Fruit fly (Drosophila melanogaster) whole organism, embryonic: ENCODE results near the gene Larp7.

Experiments
- Awh ChIP-seq: fragments of 200-800 bp; sonication (Bioruptor generic); IDR thresholded peaks from 2 replicates; pipeline ENCODE4, ENCODE4 v1.3.6; 2022; ENCODE audit warnings: missing biosample characterization, missing genetic modification characterization
- B-H2 ChIP-seq: fragments of 200-800 bp; sonication (Bioruptor generic); optimal IDR thresholded peaks from 2 replicates; lab custom pipeline; 2018; ENCODE audit warnings: missing biosample characterization, mild to moderate bottlenecking, missing genetic modification characterization
- CG10147 ChIP-seq: fragments of 200-800 bp; sonication (Bioruptor generic); optimal IDR thresholded peaks from 2 replicates; lab custom pipeline; 2019; ENCODE audit warnings: missing biosample characterization, mild to moderate bottlenecking, missing genetic modification characterization, moderate library complexity
- CG10462 ChIP-seq: fragments of 200-800 bp; sonication (Bioruptor generic); optimal IDR thresholded peaks from 2 replicates; lab custom pipeline; 2016; ENCODE audit warnings: missing biosample characterization, missing genetic modification characterization
- CG11504 ChIP-seq: fragments of 200-800 bp; sonication (Bioruptor generic); optimal IDR thresholded peaks from 3 replicates; lab custom pipeline; 2019; ENCODE audit warnings: missing biosample characterization, mild to moderate bottlenecking, missing genetic modification characterization, moderate library complexity
- CG12236 ChIP-seq: fragments of 200-800 bp; sonication (Bioruptor generic); optimal IDR thresholded peaks from 2 replicates; lab custom pipeline; 2016; ENCODE audit warnings: missing biosample characterization, missing genetic modification characterization
- CG14014 ChIP-seq: fragments of 200-800 bp; sonication (Bioruptor generic); IDR thresholded peaks from 2 replicates; pipeline ENCODE4 v1.3.6; 2022; ENCODE audit warnings: missing biosample characterization, missing genetic modification characterization
- CG14667 ChIP-seq: fragments of 200-800 bp; sonication (Bioruptor generic); IDR thresholded peaks from 2 replicates; pipeline ENCODE4 v1.3.6; 2022; ENCODE audit warnings: missing biosample characterization, missing genetic modification characterization
- CG15269 ChIP-seq: fragments of 200-800 bp; sonication (Bioruptor generic); optimal IDR thresholded peaks from 2 replicates; lab custom pipeline; 2018; ENCODE audit warnings: missing biosample characterization, mild to moderate bottlenecking, missing genetic modification characterization, moderate library complexity
- CG15479 ChIP-seq: fragments of 200-800 bp; sonication (Bioruptor generic); optimal IDR thresholded peaks from 3 replicates; lab custom pipeline; 2019; ENCODE audit warnings: missing biosample characterization, mild to moderate bottlenecking, missing genetic modification characterization, moderate library complexity
- CG1602 ChIP-seq: fragments of 200-800 bp; sonication (Bioruptor generic); optimal IDR thresholded peaks from 3 replicates; lab custom pipeline; 2016; ENCODE audit warnings: missing biosample characterization, missing genetic modification characterization
- CG17328 ChIP-seq: fragments of 200-800 bp; sonication (Bioruptor generic); IDR thresholded peaks from 2 replicates; pipeline ENCODE4 v1.3.6; 2022; ENCODE audit warnings: missing biosample characterization, missing genetic modification characterization
- CG18599 ChIP-seq: fragments of 200-800 bp; sonication (Bioruptor generic); optimal IDR thresholded peaks from 3 replicates; lab custom pipeline; 2017; ENCODE audit warnings: missing biosample characterization, missing genetic modification characterization, mild to moderate bottlenecking, moderate library complexity, missing genetic modification reagents
- CG2116 ChIP-seq: fragments of 200-800 bp; sonication (Bioruptor generic); optimal IDR thresholded peaks from 3 replicates; lab custom pipeline; 2018; ENCODE audit warnings: missing biosample characterization, mild to moderate bottlenecking, missing genetic modification characterization
- CG31224 ChIP-seq: fragments of 200-800 bp; sonication (Bioruptor generic); IDR thresholded peaks from 2 replicates; pipeline ENCODE4 v1.3.6; 2022; ENCODE audit warnings: missing biosample characterization, missing genetic modification characterization
- CG4404 ChIP-seq: fragments of 200-800 bp; sonication (Bioruptor generic); IDR thresholded peaks from 2 replicates; pipeline ENCODE4 v1.3.6; 2022; ENCODE audit warnings: missing biosample characterization, missing genetic modification characterization
- CG4617 ChIP-seq: fragments of 200-800 bp; sonication (Bioruptor generic); optimal IDR thresholded peaks from 3 replicates; lab custom pipeline; 2016; ENCODE audit warnings: missing biosample characterization, missing genetic modification characterization, borderline replicate concordance
- CG6654 ChIP-seq: fragments of 200-800 bp; sonication (Bioruptor generic); optimal IDR thresholded peaks from 2 replicates; lab custom pipeline; 2017; ENCODE audit warnings: missing biosample characterization, mild to moderate bottlenecking, missing genetic modification characterization
- CG6791 ChIP-seq: fragments of 200-800 bp; sonication (Bioruptor generic); IDR thresholded peaks from 3 replicates; pipeline ENCODE4 v1.3.6; 2022; ENCODE audit warnings: missing biosample characterization, missing genetic modification characterization; ENCODE audit not compliant: partially characterized antibody
- CG6813 ChIP-seq: fragments of 200-800 bp; sonication (Bioruptor generic); optimal IDR thresholded peaks from 2 replicates; lab custom pipeline; 2017; ENCODE audit warnings: missing biosample characterization, missing genetic modification characterization, mild to moderate bottlenecking, moderate library complexity, missing genetic modification reagents
- CG9215 ChIP-seq: fragments of 200-800 bp; sonication (Bioruptor generic); IDR thresholded peaks from 2 replicates; pipeline ENCODE4 v1.3.6; 2022; ENCODE audit warnings: missing biosample characterization, missing genetic modification characterization
- Chrac-16 ChIP-seq: fragments of 200-800 bp; sonication (Bioruptor generic); optimal IDR thresholded peaks from 3 replicates; lab custom pipeline; 2016; ENCODE audit warnings: missing biosample characterization, missing genetic modification characterization
- Dref ChIP-seq: fragments of 200-800 bp; sonication (Bioruptor generic); IDR thresholded peaks from 2 replicates; pipeline ENCODE4 v1.3.6; 2022; ENCODE audit warnings: missing biosample characterization, missing genetic modification characterization
- ERR ChIP-seq: fragments of 200-800 bp; sonication (Bioruptor generic); optimal IDR thresholded peaks from 2 replicates; lab custom pipeline; 2016; ENCODE audit warnings: missing biosample characterization, missing genetic modification characterization
- Elba2 ChIP-seq: fragments of 200-800 bp; sonication (Bioruptor generic); optimal IDR thresholded peaks from 3 replicates; lab custom pipeline; 2016; ENCODE audit warnings: missing biosample characterization, missing genetic modification characterization
- Fer1 ChIP-seq: fragments of 200-800 bp; sonication (Bioruptor generic); optimal IDR thresholded peaks from 2 replicates; lab custom pipeline; 2017; ENCODE audit warnings: missing biosample characterization, mild to moderate bottlenecking, missing genetic modification characterization
- HLH3B ChIP-seq: fragments of 200-800 bp; sonication (Bioruptor generic); IDR thresholded peaks from 2 replicates; pipeline ENCODE4 v1.3.6; 2022; ENCODE audit warnings: missing biosample characterization, missing genetic modification characterization
- Kr ChIP-seq: fragments of 200-800 bp; sonication (Bioruptor generic); optimal IDR thresholded peaks from 2 replicates; lab custom pipeline; 2017; ENCODE audit warnings: missing biosample characterization, mild to moderate bottlenecking, missing genetic modification characterization
- Oli ChIP-seq: fragments of 200-800 bp; sonication (Bioruptor generic); optimal IDR thresholded peaks from 2 replicates; lab custom pipeline; 2018; ENCODE audit warnings: missing biosample characterization, mild to moderate bottlenecking, missing genetic modification characterization, moderate library complexity
- Sox102F ChIP-seq: fragments of 200-800 bp; sonication (Bioruptor generic); optimal IDR thresholded peaks from 2 replicates; lab custom pipeline; 2018; ENCODE audit warnings: missing biosample characterization, mild to moderate bottlenecking, missing genetic modification characterization, moderate library complexity
- Sry-β ChIP-seq: fragments of 200-800 bp; sonication (Bioruptor generic); optimal IDR thresholded peaks from 2 replicates; lab custom pipeline; 2018; ENCODE audit warnings: missing biosample characterization, mild to moderate bottlenecking, missing genetic modification characterization, moderate library complexity
- bsh ChIP-seq, 2 experiments: fragments of 200-800 bp; sonication (Bioruptor generic); optimal IDR thresholded peaks; 2 replicates each; lab custom pipeline; 2017 to 2018; ENCODE audit warnings: mild to moderate bottlenecking in 2 of 2, missing biosample characterization in 2 of 2, missing genetic modification characterization in 2 of 2, moderate library complexity in 1 of 2
- cato ChIP-seq: fragments of 200-800 bp; sonication (Bioruptor generic); optimal IDR thresholded peaks from 2 replicates; lab custom pipeline; 2016; ENCODE audit warnings: missing biosample characterization, missing genetic modification characterization, borderline replicate concordance
- corto ChIP-seq: fragments of 200-800 bp; sonication (Bioruptor generic); optimal IDR thresholded peaks from 2 replicates; lab custom pipeline; 2016; ENCODE audit warnings: missing biosample characterization, mild to moderate bottlenecking, missing genetic modification characterization, moderate library complexity
- croc ChIP-seq: fragments of 200-800 bp; sonication (Bioruptor generic); conservative IDR thresholded peaks from 3 replicates; pipeline ENCODE4 v1.3.6; 2022; ENCODE audit warnings: missing biosample characterization, missing genetic modification characterization
- esg ChIP-seq: fragments of 200-800 bp; sonication (Bioruptor generic); conservative IDR thresholded peaks from 2 replicates; pipeline ENCODE4 v1.3.6; 2022; ENCODE audit warnings: missing biosample characterization, missing genetic modification characterization
- gem ChIP-seq: fragments of 200-800 bp; sonication (Bioruptor generic); optimal IDR thresholded peaks from 2 replicates; lab custom pipeline; 2019; ENCODE audit warnings: missing biosample characterization, mild to moderate bottlenecking, missing genetic modification characterization, moderate library complexity
- ham ChIP-seq: fragments of 200-800 bp; sonication (Bioruptor generic); IDR thresholded peaks from 2 replicates; pipeline ENCODE4 v1.3.6; 2022; ENCODE audit warnings: missing biosample characterization, missing genetic modification characterization
- insv ChIP-seq, 2 experiments: fragments of 200-800 bp; sonication (Bioruptor generic); optimal IDR thresholded peaks; 3 replicates each; lab custom pipeline; 2016 to 2018; ENCODE audit warnings: missing biosample characterization in 2 of 2, missing genetic modification characterization in 2 of 2
- jing ChIP-seq: fragments of 200-800 bp; sonication (Bioruptor generic); optimal IDR thresholded peaks from 2 replicates; lab custom pipeline; 2018; ENCODE audit warnings: missing biosample characterization, mild to moderate bottlenecking, missing genetic modification characterization
- lilli ChIP-seq: fragments of 200-800 bp; sonication (Bioruptor generic); optimal IDR thresholded peaks from 3 replicates; lab custom pipeline; 2016; ENCODE audit warnings: missing biosample characterization, missing genetic modification characterization
- mam ChIP-seq: fragments of 200-800 bp; sonication (Bioruptor generic); optimal IDR thresholded peaks from 3 replicates; lab custom pipeline; 2016; ENCODE audit warnings: missing biosample characterization, missing genetic modification characterization
- row ChIP-seq: fragments of 200-800 bp; sonication (Bioruptor generic); IDR thresholded peaks from 3 replicates; pipeline ENCODE4 v1.3.6; 2022; ENCODE audit warnings: missing biosample characterization, missing genetic modification characterization
- sima ChIP-seq: fragments of 200-800 bp; sonication (Bioruptor generic); optimal IDR thresholded peaks from 2 replicates; lab custom pipeline; 2016; ENCODE audit warnings: missing biosample characterization, missing genetic modification characterization
- tll ChIP-seq, 2 experiments: fragments of 200-800 bp in 1 of 2; fragments of >200 bp in 1 of 2; sonication (Bioruptor generic) in 1 of 2; optimal IDR thresholded peaks; 2 replicates each; lab custom pipeline; 2017 to 2019; ENCODE audit warnings: missing biosample characterization in 2 of 2, missing genetic modification characterization in 2 of 2, mild to moderate bottlenecking in 1 of 2, moderate library complexity in 1 of 2
- ttk ChIP-seq: fragments of 200-800 bp; sonication (Bioruptor generic); IDR thresholded peaks from 2 replicates; pipeline ENCODE4 v2.1.2; 2022; ENCODE audit warnings: missing biosample characterization, missing genetic modification characterization
- vnd ChIP-seq: fragments of 200-800 bp; sonication (Bioruptor generic); IDR thresholded peaks from 3 replicates; pipeline ENCODE4 v1.3.6; 2022; ENCODE audit warnings: missing biosample characterization, missing genetic modification characterization; ENCODE audit not compliant: partially characterized antibody

Larp7 gene

DNA sequence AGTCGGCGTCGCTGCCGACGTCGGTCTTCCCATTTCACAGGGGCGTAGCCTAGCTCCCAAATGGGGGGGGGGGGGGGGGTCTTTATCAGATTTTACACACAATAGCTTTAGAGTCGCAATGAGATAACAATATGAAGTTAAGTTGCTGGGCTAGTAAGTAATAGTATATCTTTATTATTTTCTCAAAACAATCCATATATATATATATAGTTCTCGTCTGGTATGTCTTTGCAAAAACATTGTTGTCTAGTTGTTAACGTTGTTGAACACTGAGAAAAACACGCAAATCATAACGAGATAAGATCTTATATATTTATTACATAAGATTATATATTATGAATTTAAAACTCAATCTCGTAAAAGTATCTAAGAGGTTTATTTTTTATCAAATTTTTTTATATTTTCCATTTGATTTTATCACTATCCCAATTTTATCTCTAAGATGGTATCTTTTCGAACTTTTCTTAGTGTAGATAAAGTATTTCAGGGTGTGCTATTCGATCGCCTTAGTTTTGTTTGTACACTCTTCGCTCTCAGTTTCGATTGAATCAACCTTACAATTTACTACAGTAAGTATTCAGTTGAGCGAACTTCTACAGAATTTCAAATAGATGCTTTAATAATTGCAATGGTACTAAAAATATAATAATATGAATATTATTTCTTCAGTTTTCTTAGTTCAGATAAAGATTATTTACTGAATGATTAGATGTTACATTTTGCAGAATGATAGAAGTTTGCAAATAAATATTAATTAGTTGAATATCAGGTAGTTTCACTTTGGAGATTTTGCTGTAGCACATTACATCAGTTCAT lies 41.5 kb upstream of the Larp7 start (continued):
- TF ChIP-seq CG6813 (GFP tag; lab: Kevin White, UChicago) (peak; percentile 68), bsh (GFP tag; optimal IDR thresholded peaks at IDR 0.05; lab: Kevin White, UChicago) (peak in 1 of 2 experiments; percentile 39), CG15269 (tag; lab: Kevin White, UChicago) (peak; percentile 84), CG18599 (GFP tag; lab: Kevin White, UChicago) (peak; percentile 93), Awh (0 out of 2 replicates have a peak, but pooled peaks have one; percentile 19), Oli (peak; percentile 61), CG10147 (GFP tag; lab: Kevin White, UChicago) (peak; percentile 35), sima (GFP tag; lab: Kevin White, UChicago) (no peak), Sox102F (GFP tag; lab: Kevin White, UChicago) (peak; percentile 50), CG14014 (peak; percentile 89), Fer1 (GFP tag; lab: Kevin White, UChicago) (peak; percentile 82), CG2116 (no peak), croc (GFP tag; lab: Robert Waterston, UW) (peak; percentile 42; the same call in 1 of the 3 replicates), ttk (GFP tag; lab: Robert Waterston, UW) (peak; percentile 68), B-H2 (GFP tag; lab: Kevin White, UChicago) (peak; percentile 83), CG10462 (GFP tag; lab: Kevin White, UChicago) (no peak), Dref (GFP tag; lab: Robert Waterston, UW) (peak; percentile 45), esg (GFP tag; lab: Robert Waterston, UW) (peak; percentile 69), CG31224 (GFP tag; lab: Robert Waterston, UW) (peak; percentile 89), ERR (GFP tag; lab: Kevin White, UChicago) (no peak), tll (GFP tag; optimal IDR thresholded peaks at IDR 0.05; lab: Kevin White, UChicago) (no peak), CG14667 (GFP tag; lab: Robert Waterston, UW) (peak; percentile 55), mam (peak; percentile 41), CG6654 (GFP tag; lab: Kevin White, UChicago) (peak; percentile 37), corto (no peak), CG17328 (GFP tag; lab: Robert Waterston, UW) (peak; percentile 40; the same call in 1 of the 2 replicates), CG4617 (GFP tag; lab: Kevin White, UChicago) (no peak), CG12236 (no peak), ham (GFP tag; lab: Robert Waterston, UW) (peak; percentile 79)

DNA sequence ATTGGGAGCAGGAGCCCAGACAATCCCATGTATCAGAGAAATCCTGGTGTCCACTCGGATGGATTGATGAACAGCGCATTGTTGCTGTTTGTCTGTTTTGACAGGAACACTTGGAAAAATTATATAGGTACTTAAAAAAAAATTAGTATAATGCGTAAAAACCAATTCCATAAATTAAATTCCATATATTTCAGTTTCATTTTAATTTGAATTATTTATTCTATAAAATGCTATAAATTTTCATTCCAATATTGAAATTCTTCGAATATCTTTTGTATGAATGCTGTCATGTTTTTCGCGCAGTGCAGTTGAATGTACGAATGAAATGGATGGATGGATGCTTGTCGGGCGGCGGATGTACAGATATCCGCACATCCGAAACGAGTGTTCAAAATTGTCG lies 32.8 kb upstream of the Larp7 start, which contains the start of gene SmydA-9:
Gene SmydA-9, minus strand, starts transcription at position 101 of the 400 bp plus-strand sequence.
- TF ChIP-seq cato (no peak), CG11504 (tag; lab: Kevin White, UChicago) (peak; percentile 24), row (GFP tag; lab: Robert Waterston, UW) (peak; percentile 32; the same call in 2 of the 3 replicates), HLH3B (GFP tag; lab: Robert Waterston, UW) (peak; percentile 25; the same call in 1 of the 2 replicates), CG1602 (GFP tag; lab: Kevin White, UChicago) (no peak), gem (tag; lab: Kevin White, UChicago) (peak; percentile 18)

DNA sequence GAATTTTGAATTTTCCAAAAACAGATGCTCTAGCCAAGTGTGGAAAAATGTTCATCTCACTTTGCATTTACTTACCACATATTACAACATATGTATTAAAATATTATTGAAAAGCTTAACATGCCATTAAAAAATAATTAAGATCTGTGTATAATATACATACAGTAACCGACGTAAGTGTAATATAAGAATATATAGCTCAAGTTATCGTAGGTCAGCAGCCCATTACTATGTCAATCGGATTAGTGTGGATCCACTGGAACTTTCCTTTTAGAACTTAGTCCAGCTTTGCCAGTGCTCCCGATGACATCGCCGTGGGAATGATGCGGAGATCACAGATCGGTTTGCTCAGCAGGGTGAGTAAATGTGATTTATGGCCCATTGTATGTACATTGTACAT lies 29.0 kb upstream of the Larp7 start, which contains the start of gene Obp8a:
Gene Obp8a, plus strand, starts transcription at position 301 of the 400 bp plus-strand sequence.
- TF ChIP-seq Sry-β (GFP tag; lab: Kevin White, UChicago) (no peak), CG15479 (GFP tag; lab: Kevin White, UChicago) (no peak), lilli (GFP tag; lab: Kevin White, UChicago) (no peak), Chrac-16 (GFP tag; lab: Kevin White, UChicago) (no peak), Elba2 (GFP tag; lab: Kevin White, UChicago) (no peak), CG6791 (no peak), vnd (no peak), insv (GFP tag; optimal IDR thresholded peaks at IDR 0.05; lab: Kevin White, UChicago) (no peak), jing (GFP tag; lab: Kevin White, UChicago) (no peak), CG9215 (GFP tag; lab: Robert Waterston, UW) (no peak), Kr (no peak), CG4404 (GFP tag; lab: Robert Waterston, UW) (no peak)
